Fruit fly (Drosophila melanogaster) S2 (cell line): ENCODE measurements around the gene NAAT1.

Source experiments
- CG8478 ChIP-seq: fragments of >200 bp; optimal IDR thresholded peaks from 2 replicates; lab custom pipeline; 2018
- CTCF ChIP-seq, 2 experiments: fragments of >200 bp; optimal IDR thresholded peaks; 2 replicates each; lab custom pipeline; 2018

NAAT1 gene

dm6 chrX:5418555-5419044 is 8.0 kb upstream of the NAAT1 start:
- no peak for TF ChIP-seq CG8478 (lab: Kevin White, UChicago)
- no peak for TF ChIP-seq CTCF (optimal IDR thresholded peaks at IDR 0.05; lab: Kevin White, UChicago)

dm6 chrX:5417836-5418554 is 7.3 kb upstream of the NAAT1 start:
- no peak for TF ChIP-seq CG8478 (lab: Kevin White, UChicago)
- no peak for TF ChIP-seq CTCF (optimal IDR thresholded peaks at IDR 0.05; lab: Kevin White, UChicago)

dm6 chrX:5408869-5409268 is 1.8 kb downstream of the NAAT1 start:
- no peak for TF ChIP-seq CTCF (optimal IDR thresholded peaks at IDR 0.05; lab: Kevin White, UChicago)
- no peak for TF ChIP-seq CG8478 (lab: Kevin White, UChicago)

dm6 chrX:5382539-5382938 is 28.1 kb downstream of the NAAT1 start:
- TF ChIP-seq CG8478 (lab: Kevin White, UChicago) = no peak
- no peak for TF ChIP-seq CTCF (optimal IDR thresholded peaks at IDR 0.05; lab: Kevin White, UChicago)

dm6 chrX:5364031-5364430 is 46.6 kb downstream of the NAAT1 start:
- TF ChIP-seq CTCF (optimal IDR thresholded peaks at IDR 0.05; lab: Kevin White, UChicago) (no peak), CG8478 (lab: Kevin White, UChicago) (no peak)

- TF ChIP-seq CG8478 (lab: Kevin White, UChicago) (no peak), CTCF (optimal IDR thresholded peaks at IDR 0.05; lab: Kevin White, UChicago) (no peak)
These were observed 47.5 kb downstream of the NAAT1 start for dm6 chrX:5363116-5363515.

dm6 chrX:5358813-5359212 is 51.8 kb downstream of the NAAT1 start:
- TF ChIP-seq CTCF (optimal IDR thresholded peaks at IDR 0.05; lab: Kevin White, UChicago) (no peak), CG8478 (lab: Kevin White, UChicago) (no peak)

- TF ChIP-seq CTCF (optimal IDR thresholded peaks at IDR 0.05; lab: Kevin White, UChicago) = no peak
- TF ChIP-seq CG8478 (lab: Kevin White, UChicago) = no peak
These were observed 53.6 kb downstream of the NAAT1 start for dm6 chrX:5357035-5357434.
